Worm (Caenorhabditis elegans) whole organism, mixed stage, embryonic: ENCODE measurements around the gene T01D1.3.

ENCODE experiments used
- blmp-1 ChIP-seq: fragments of 150-350 bp; optimal IDR thresholded peaks from 2 replicates; lab custom pipeline; 2014; ENCODE audit warnings: missing biosample characterization, missing genetic modification characterization
- ceh-39 ChIP-seq: fragments of 150-350 bp; optimal IDR thresholded peaks from 2 replicates; lab custom pipeline; 2014; ENCODE audit warnings: missing biosample characterization, missing genetic modification characterization
- ceh-43 ChIP-seq: fragments of 200-800 bp; sonication (Bioruptor generic); optimal IDR thresholded peaks from 2 replicates; lab custom pipeline; 2018; ENCODE audit warnings: mild to moderate bottlenecking, missing genetic modification characterization, moderate library complexity, missing compliant biosample characterization
- ces-1 ChIP-seq: fragments of 150-350 bp; optimal IDR thresholded peaks from 2 replicates; lab custom pipeline; 2014; ENCODE audit warnings: missing biosample characterization, missing genetic modification reagents, missing genetic modification characterization
- drap-1 ChIP-seq: fragments of 200-800 bp; sonication (Bioruptor generic); optimal IDR thresholded peaks from 3 replicates; lab custom pipeline; 2018; ENCODE audit warnings: mild to moderate bottlenecking, missing genetic modification characterization, missing compliant biosample characterization
- elt-1 ChIP-seq: sonication (generic microtip); optimal IDR thresholded peaks from 2 replicates; lab custom pipeline; 2017; ENCODE audit warnings: missing genetic modification characterization, mild to moderate bottlenecking, missing compliant biosample characterization, antibody characterized with exemption, moderate library complexity, borderline replicate concordance; ENCODE audit not compliant: insufficient read depth
- elt-3 ChIP-seq: fragments of 150-350 bp; optimal IDR thresholded peaks from 2 replicates; lab custom pipeline; 2014; ENCODE audit warnings: missing biosample characterization, missing genetic modification characterization
- ham-2 ChIP-seq: fragments of 200-800 bp; sonication (Bioruptor generic); optimal IDR thresholded peaks from 2 replicates; lab custom pipeline; 2018; ENCODE audit warnings: mild to moderate bottlenecking, missing genetic modification characterization, missing compliant biosample characterization
- hlh-1 ChIP-seq: fragments of 150-350 bp; optimal IDR thresholded peaks from 2 replicates; lab custom pipeline; 2014; ENCODE audit warnings: missing biosample characterization, missing genetic modification reagents, missing genetic modification characterization
- lin-13 ChIP-seq: fragments of 150-350 bp; optimal IDR thresholded peaks from 2 replicates; lab custom pipeline; 2014; ENCODE audit warnings: missing biosample characterization, missing genetic modification characterization
- lin-32 ChIP-seq: fragments of 200-800 bp; sonication (Bioruptor generic); optimal IDR thresholded peaks from 2 replicates; lab custom pipeline; 2018; ENCODE audit warnings: mild to moderate bottlenecking, missing genetic modification characterization, missing compliant biosample characterization
- lsy-2 ChIP-seq: fragments of 150-350 bp; optimal IDR thresholded peaks from 2 replicates; lab custom pipeline; 2014; ENCODE audit warnings: missing biosample characterization, missing genetic modification characterization
- nhr-2 ChIP-seq: fragments of 150-350 bp; optimal IDR thresholded peaks from 2 replicates; lab custom pipeline; 2014; ENCODE audit warnings: missing biosample characterization, missing genetic modification characterization
- nhr-237 ChIP-seq: fragments of 150-350 bp; optimal IDR thresholded peaks from 2 replicates; lab custom pipeline; 2014; ENCODE audit warnings: missing biosample characterization, missing genetic modification characterization
- nhr-76 ChIP-seq: sonication (generic microtip); optimal IDR thresholded peaks from 2 replicates; lab custom pipeline; 2017; ENCODE audit warnings: missing biosample characterization, missing genetic modification characterization
- sem-2 ChIP-seq: fragments of 200-800 bp; sonication (Bioruptor generic); optimal IDR thresholded peaks from 2 replicates; lab custom pipeline; 2018; ENCODE audit warnings: mild to moderate bottlenecking, missing genetic modification characterization, missing compliant biosample characterization
- sptf-1 ChIP-seq: sonication (generic microtip); optimal IDR thresholded peaks from 2 replicates; lab custom pipeline; 2017; ENCODE audit warnings: mild to moderate bottlenecking, missing genetic modification characterization, moderate library complexity, missing compliant biosample characterization
- tbx-8 ChIP-seq: fragments of 200-800 bp; sonication (Bioruptor generic); optimal IDR thresholded peaks from 2 replicates; lab custom pipeline; 2018; ENCODE audit warnings: mild to moderate bottlenecking, missing genetic modification characterization, moderate library complexity, missing compliant biosample characterization
- unc-120 ChIP-seq: sonication (generic microtip); optimal IDR thresholded peaks from 2 replicates; lab custom pipeline; 2017; ENCODE audit warnings: missing genetic modification characterization, missing compliant biosample characterization; ENCODE audit not compliant: poor library complexity, severe bottlenecking
- unc-39 ChIP-seq: fragments of 150-350 bp; optimal IDR thresholded peaks from 2 replicates; lab custom pipeline; 2014; ENCODE audit warnings: missing biosample characterization, missing genetic modification characterization
- unc-62 ChIP-seq: fragments of 150-350 bp; optimal IDR thresholded peaks from 2 replicates; lab custom pipeline; 2014; ENCODE audit warnings: missing biosample characterization, missing genetic modification reagents, missing genetic modification characterization
- zip-8 ChIP-seq: fragments of 150-350 bp; optimal IDR thresholded peaks from 2 replicates; lab custom pipeline; 2014; ENCODE audit warnings: missing biosample characterization, missing genetic modification characterization
- ztf-11 ChIP-seq: fragments of 150-350 bp; optimal IDR thresholded peaks from 2 replicates; lab custom pipeline; 2014; ENCODE audit warnings: missing biosample characterization, missing genetic modification characterization

The T01D1.3 gene

ce11 chrII:178146-178545 lies 2.4 kb upstream of the T01D1.3 start:
- TF ChIP-seq lin-32 (no peak), elt-1 (no peak), drap-1 (GFP tag; lab: Kevin White, UChicago) (no peak), lsy-2 (tag; lab: Kevin White, UChicago) (no peak), hlh-1 (tag; lab: Kevin White, UChicago) (no peak), nhr-76 (tag; lab: Kevin White, UChicago) (no peak), nhr-2 (tag; lab: Kevin White, UChicago) (no peak), lin-13 (tag; lab: Kevin White, UChicago) (no peak), sem-2 (GFP tag; lab: Kevin White, UChicago) (no peak), sptf-1 (no peak), unc-39 (tag; lab: Kevin White, UChicago) (no peak)

ce11 chrII:176622-177021 lies 854 bp upstream of the T01D1.3 start:
- TF ChIP-seq ztf-11 (tag; lab: Kevin White, UChicago) (no peak), ceh-39 (tag; lab: Kevin White, UChicago) (no peak), hlh-1 (tag; lab: Kevin White, UChicago) (no peak), nhr-237 (tag; lab: Kevin White, UChicago) (no peak), ceh-43 (no peak), lin-13 (tag; lab: Kevin White, UChicago) (no peak), ham-2 (GFP tag; lab: Kevin White, UChicago) (no peak), unc-62 (GFP tag; lab: Kevin White, UChicago) (no peak), nhr-76 (tag; lab: Kevin White, UChicago) (no peak), tbx-8 (GFP tag; lab: Kevin White, UChicago) (no peak), lsy-2 (tag; lab: Kevin White, UChicago) (no peak)
- TF ChIP-seq, all 35 proteins: peak for 0

- TF ChIP-seq lin-13 (tag; lab: Kevin White, UChicago) = no peak
- no peak for TF ChIP-seq lin-32
- TF ChIP-seq ces-1 (GFP tag; lab: Kevin White, UChicago) = peak; percentile 67
- no peak for TF ChIP-seq nhr-2 (tag; lab: Kevin White, UChicago)
Measured at ce11 chrII:173679-174078, 2.1 kb downstream of the T01D1.3 start, which contains the start of gene T01D1.7. T01D1.7 (minus strand) TSS chrII:173779.

ce11 chrII:163229-163628 lies 12.5 kb downstream of the T01D1.3 start:
- no peak for TF ChIP-seq elt-3
- peak; percentile 98 for TF ChIP-seq ces-1 (GFP tag; lab: Kevin White, UChicago)

ce11 chrII:162182-162581 lies 13.6 kb downstream of the T01D1.3 start, which contains the start of gene etr-1:
etr-1 (plus strand) TSS chrII:162374.
- no peak for TF ChIP-seq nhr-2 (tag; lab: Kevin White, UChicago)
- peak; percentile 2 for TF ChIP-seq elt-1

- TF ChIP-seq ham-2 (GFP tag; lab: Kevin White, UChicago) (no peak), elt-1 (no peak), blmp-1 (no peak), tbx-8 (GFP tag; lab: Kevin White, UChicago) (no peak), unc-120 (tag; lab: Kevin White, UChicago) (peak; percentile 80), nhr-76 (tag; lab: Kevin White, UChicago) (no peak), unc-62 (GFP tag; lab: Kevin White, UChicago) (peak; percentile 74), hlh-1 (tag; lab: Kevin White, UChicago) (peak; percentile 99), ces-1 (GFP tag; lab: Kevin White, UChicago) (peak; percentile 29)
Measured at ce11 chrII:161275-161674, 14.5 kb downstream of the T01D1.3 start.

ce11 chrII:160561-161123 lies 15.1 kb downstream of the T01D1.3 start:
- TF ChIP-seq lin-32 = peak; percentile 52
- peak; percentile 64 for TF ChIP-seq hlh-1 (tag; lab: Kevin White, UChicago)
- TF ChIP-seq zip-8 (tag; lab: Kevin White, UChicago) = no peak
- TF ChIP-seq ztf-11 (tag; lab: Kevin White, UChicago) = no peak
- no peak for TF ChIP-seq nhr-2 (tag; lab: Kevin White, UChicago)
